Worm (Caenorhabditis elegans): Measurements from ENCODE around the gene oig-4.

DNA sequence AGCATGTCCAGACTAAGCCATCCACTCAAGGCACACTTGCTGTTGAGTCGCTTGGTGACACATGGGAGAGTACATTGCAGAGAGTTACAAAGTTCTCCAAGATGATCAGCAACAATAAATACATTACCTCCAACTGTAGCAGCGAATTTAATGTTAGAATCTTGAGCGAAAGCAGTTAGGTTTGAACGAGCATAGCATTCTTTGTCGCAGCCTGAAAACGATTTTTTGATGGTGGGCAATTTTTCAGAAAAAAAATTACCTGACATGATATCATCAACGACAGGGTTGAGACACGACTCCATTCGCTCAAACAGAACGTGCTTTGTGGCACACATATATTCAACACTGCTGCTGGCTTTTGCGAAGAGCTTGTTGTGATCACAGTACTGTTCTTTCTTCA, 49.7 kb downstream of the oig-4 start:
- TF ChIP-seq scrt-1 (GFP tag; IDR thresholded peaks at IDR 0.05): no peak
- TF ChIP-seq tbx-11 (GFP tag; IDR thresholded peaks at IDR 0.05): no peak
- TF ChIP-seq flt-1 (GFP tag; IDR thresholded peaks at IDR 0.05): no peak
- TF ChIP-seq hmg-4 (GFP tag; optimal IDR thresholded peaks at IDR 0.05): no peak
- TF ChIP-seq F13C5.2 (tag; optimal IDR thresholded peaks at IDR 0.05): no peak
- no peak for TF ChIP-seq tbx-37 (GFP tag; conservative IDR thresholded peaks at IDR 0.05)
- TF ChIP-seq pes-1 (GFP tag; IDR thresholded peaks at IDR 0.05): no peak
- TF ChIP-seq ama-1 (optimal IDR thresholded peaks at IDR 0.05): no peak
- TF ChIP-seq ceh-36 (tag; optimal IDR thresholded peaks at IDR 0.05): no peak
- TF ChIP-seq tra-4 (tag; optimal IDR thresholded peaks at IDR 0.05): no peak
- TF ChIP-seq ceh-13 (GFP tag; optimal IDR thresholded peaks at IDR 0.05): no peak
- no peak for TF ChIP-seq hmbx-1 (tag; optimal IDR thresholded peaks at IDR 0.05)
- TF ChIP-seq hnd-1 (tag; optimal IDR thresholded peaks at IDR 0.05): no peak
- TF ChIP-seq ets-7 (tag; optimal IDR thresholded peaks at IDR 0.05): no peak
